Worm (Caenorhabditis elegans) whole organism, dauer: ENCODE measurements around the gene srg-4.

Experiments
- unc-62 ChIP-seq: sonication (generic microtip); optimal IDR thresholded peaks from 2 replicates; lab custom pipeline; 2017; ENCODE audit warnings: missing biosample characterization, missing genetic modification reagents, missing genetic modification characterization

The srg-4 gene

ce11 chrIII:6236649-6237048, 25.2 kb downstream of the srg-4 start, which contains the start of gene T12A2.21:
TSS of gene T12A2.21 (minus strand) at chrIII:6236749.
- TF ChIP-seq unc-62 = no peak

- TF ChIP-seq unc-62 = no peak
Measured at ce11 chrIII:6231880-6232279, 30.0 kb downstream of the srg-4 start.

- TF ChIP-seq unc-62 = no peak
Measured at ce11 chrIII:6230870-6231269, 31.0 kb downstream of the srg-4 start, which contains the start of gene esyt-2. TSS of gene esyt-2 (minus strand) at chrIII:6230970.

- TF ChIP-seq unc-62 = no peak
Measured at ce11 chrIII:6221403-6221802, 40.5 kb downstream of the srg-4 start.

- no peak for TF ChIP-seq unc-62
Measured at ce11 chrIII:6216833-6217466, 44.9 kb downstream of the srg-4 start, which contains the start of gene hot-4. TSS of gene hot-4 (plus strand) at chrIII:6217416.

- no peak for TF ChIP-seq unc-62
Measured at ce11 chrIII:6215943-6216342, 45.9 kb downstream of the srg-4 start.

- TF ChIP-seq unc-62 = no peak
Measured at ce11 chrIII:6215476-6215875, 46.4 kb downstream of the srg-4 start, which contains the start of gene C23G10.11. TSS of gene C23G10.11 (minus strand) at chrIII:6215576.

- no peak for TF ChIP-seq unc-62
Measured at ce11 chrIII:6213915-6214314, 48.0 kb downstream of the srg-4 start, which contains the start of gene C23G10.10. TSS of gene C23G10.10 (minus strand) at chrIII:6214015.
